Fruit fly (Drosophila melanogaster): ENCODE measurements around the gene CG15431.

The CG15431 gene

dm6 chr2L:4382522-4382921 lies 58.6 kb downstream of the CG15431 start, which contains the start of gene CG17612:
Gene CG17612, minus strand, starts transcription at chr2L:4382735.
- TF ChIP-seq D1 (tag; optimal IDR thresholded peaks at IDR 0.05) (no peak), Pif1A (GFP tag; optimal IDR thresholded peaks at IDR 0.05) (no peak), CG13204 (GFP tag; optimal IDR thresholded peaks at IDR 0.05) (no peak), CG8301 (tag; optimal IDR thresholded peaks at IDR 0.05) (no peak), CG4496 (GFP tag; IDR thresholded peaks at IDR 0.05) (no peak), CG17806 (tag; optimal IDR thresholded peaks at IDR 0.05) (no peak), Snoo (tag; optimal IDR thresholded peaks at IDR 0.05) (no peak), gl (tag; optimal IDR thresholded peaks at IDR 0.05) (no peak), CG32121 (GFP tag; IDR thresholded peaks at IDR 0.05) (no peak), rn (GFP tag; IDR thresholded peaks at IDR 0.05) (no peak), EcR (GFP tag; optimal IDR thresholded peaks at IDR 0.05) (no peak), CG10348 (GFP tag; IDR thresholded peaks at IDR 0.05) (no peak), fd96Ca (GFP tag; IDR thresholded peaks at IDR 0.05) (no peak)

- TF ChIP-seq CG17806 (tag; optimal IDR thresholded peaks at IDR 0.05) (no peak), CG12605 (GFP tag; IDR thresholded peaks at IDR 0.05) (no peak), Ets98B (GFP tag; IDR thresholded peaks at IDR 0.05) (no peak), CG32121 (GFP tag; IDR thresholded peaks at IDR 0.05) (no peak), CG14655 (GFP tag; optimal IDR thresholded peaks at IDR 0.05) (no peak), Snoo (tag; optimal IDR thresholded peaks at IDR 0.05) (no peak), CG15710 (tag; optimal IDR thresholded peaks at IDR 0.05) (no peak), Pif1A (GFP tag; optimal IDR thresholded peaks at IDR 0.05) (no peak), rn (GFP tag; IDR thresholded peaks at IDR 0.05) (no peak), CG13204 (GFP tag; optimal IDR thresholded peaks at IDR 0.05) (no peak), Pif1B (GFP tag; optimal IDR thresholded peaks at IDR 0.05) (no peak), CG4496 (GFP tag; IDR thresholded peaks at IDR 0.05) (no peak)
Observed at dm6 chr2L:4378380-4378779, 62.7 kb downstream of the CG15431 start.

dm6 chr2L:4377747-4378146 lies 63.3 kb downstream of the CG15431 start:
- no peak for TF ChIP-seq CG34367 (tag; optimal IDR thresholded peaks at IDR 0.05)
- TF ChIP-seq EcR (GFP tag; optimal IDR thresholded peaks at IDR 0.05) = peak; percentile 50

- TF ChIP-seq rn (GFP tag; IDR thresholded peaks at IDR 0.05) = 0 out of 2 replicates have a peak, but pooled peaks have one; percentile 9
- TF ChIP-seq fd96Ca (GFP tag; IDR thresholded peaks at IDR 0.05) = peak; percentile 58; the same call in 1 of the 3 replicates
- TF ChIP-seq gl (tag; optimal IDR thresholded peaks at IDR 0.05) = peak; percentile 65
- peak; percentile 57; the same call in 1 of the 2 replicates for TF ChIP-seq Ets98B (GFP tag; IDR thresholded peaks at IDR 0.05)
- TF ChIP-seq CG8301 (tag; optimal IDR thresholded peaks at IDR 0.05) = peak; percentile 5
- TF ChIP-seq CG4496 (GFP tag; IDR thresholded peaks at IDR 0.05) = peak; percentile 48; the same call in 1 of the 3 replicates
- TF ChIP-seq CG8159 (tag; optimal IDR thresholded peaks at IDR 0.05) = peak; percentile 20
- TF ChIP-seq EcR (GFP tag; optimal IDR thresholded peaks at IDR 0.05) = peak; percentile 80
- peak; percentile 31 for TF ChIP-seq CG13204 (GFP tag; optimal IDR thresholded peaks at IDR 0.05)
- TF ChIP-seq Snoo (tag; optimal IDR thresholded peaks at IDR 0.05) = no peak
- TF ChIP-seq CG17806 (tag; optimal IDR thresholded peaks at IDR 0.05) = no peak
Observed at dm6 chr2L:4375035-4376009, 65.8 kb downstream of the CG15431 start.

- TF ChIP-seq EcR (GFP tag; optimal IDR thresholded peaks at IDR 0.05) (peak; percentile 33), CG15710 (tag; optimal IDR thresholded peaks at IDR 0.05) (no peak)
Observed at dm6 chr2L:4372802-4373570, 68.1 kb downstream of the CG15431 start.

dm6 chr2L:4371516-4372136 lies 69.5 kb downstream of the CG15431 start:
- peak; percentile 67 for TF ChIP-seq Ets98B (GFP tag; IDR thresholded peaks at IDR 0.05)
- TF ChIP-seq CG14655 (GFP tag; optimal IDR thresholded peaks at IDR 0.05) = peak; percentile 41
- TF ChIP-seq Pif1A (GFP tag; optimal IDR thresholded peaks at IDR 0.05) = peak; percentile 55
- TF ChIP-seq CG17806 (tag; optimal IDR thresholded peaks at IDR 0.05) = peak; percentile 21
- TF ChIP-seq CG8301 (tag; optimal IDR thresholded peaks at IDR 0.05) = peak; percentile 14
- TF ChIP-seq gl (tag; optimal IDR thresholded peaks at IDR 0.05) = peak; percentile 38
- peak; percentile 71; the same call in 2 of the 3 replicates for TF ChIP-seq CG4496 (GFP tag; IDR thresholded peaks at IDR 0.05)
- TF ChIP-seq CG9948 (tag; optimal IDR thresholded peaks at IDR 0.05) = peak; percentile 47
- peak; percentile 59 for TF ChIP-seq Snoo (tag; optimal IDR thresholded peaks at IDR 0.05)
- 0 out of 2 replicates have a peak, but pooled peaks have one; percentile 29 for TF ChIP-seq CG12605 (GFP tag; IDR thresholded peaks at IDR 0.05)
- peak; percentile 26 for TF ChIP-seq D1 (tag; optimal IDR thresholded peaks at IDR 0.05)
- TF ChIP-seq CG34367 (tag; optimal IDR thresholded peaks at IDR 0.05) = peak; percentile 15
- peak; percentile 62 for TF ChIP-seq Pif1B (GFP tag; optimal IDR thresholded peaks at IDR 0.05)
- no peak for TF ChIP-seq rn (GFP tag; IDR thresholded peaks at IDR 0.05)
- peak; percentile 32; the same call in 1 of the 2 replicates for TF ChIP-seq CG32121 (GFP tag; IDR thresholded peaks at IDR 0.05)
- peak; percentile 66 for TF ChIP-seq CG8159 (tag; optimal IDR thresholded peaks at IDR 0.05)
- peak; percentile 76 for TF ChIP-seq EcR (GFP tag; optimal IDR thresholded peaks at IDR 0.05)
- TF ChIP-seq CG13204 (GFP tag; optimal IDR thresholded peaks at IDR 0.05) = peak; percentile 89
- peak; percentile 63; the same call in 2 of the 3 replicates for TF ChIP-seq fd96Ca (GFP tag; IDR thresholded peaks at IDR 0.05)
- TF ChIP-seq CG15710 (tag; optimal IDR thresholded peaks at IDR 0.05) = peak; percentile 60
- TF ChIP-seq CG10348 (GFP tag; IDR thresholded peaks at IDR 0.05) = no peak
